Worm (Caenorhabditis elegans): ENCODE measurements around the gene C28H8.7.

The C28H8.7 gene

DNA sequence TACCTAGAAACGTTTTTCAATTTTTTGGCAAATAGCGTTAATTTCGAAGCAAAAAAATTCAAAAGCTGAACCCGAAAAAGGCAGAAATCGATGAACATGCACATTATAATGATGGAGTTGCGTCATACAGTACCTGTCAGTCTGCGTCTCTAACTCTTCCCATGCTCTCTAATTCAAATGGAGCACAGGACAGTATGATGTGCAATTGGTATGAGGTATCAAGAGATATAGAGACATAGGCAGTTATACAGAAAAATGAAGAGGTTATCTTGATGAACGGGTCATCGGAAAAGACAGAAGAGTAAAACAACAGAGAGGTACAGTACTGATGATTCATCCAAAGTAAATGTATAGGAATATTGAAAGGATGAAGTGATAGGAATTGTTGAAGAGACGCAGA is 13.9 kb upstream of the C28H8.7 start:
- TF ChIP-seq tbx-11 (GFP tag; IDR thresholded peaks at IDR 0.05) = no peak

DNA sequence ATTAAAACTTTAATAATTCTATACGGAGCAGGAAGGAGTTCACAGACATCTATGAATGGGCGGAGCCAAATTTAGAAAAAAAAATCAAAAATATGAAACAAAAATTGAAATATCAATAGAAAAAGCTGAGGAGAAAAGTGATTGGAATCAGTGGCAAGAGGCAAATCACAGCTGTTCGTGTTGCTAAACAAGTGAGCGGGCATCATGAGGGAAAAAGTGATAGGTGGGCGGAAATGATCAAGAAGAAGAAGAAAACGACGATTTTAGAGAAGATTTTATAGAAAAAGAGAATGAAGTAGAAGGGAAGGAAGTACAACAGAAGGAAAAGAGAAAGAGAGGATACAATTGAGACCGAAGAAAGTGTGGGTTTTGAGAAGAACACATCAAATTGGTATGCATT is 11.8 kb upstream of the C28H8.7 start:
- TF ChIP-seq scrt-1 (GFP tag; IDR thresholded peaks at IDR 0.05) = no peak
- no peak for TF ChIP-seq hnd-1 (tag; optimal IDR thresholded peaks at IDR 0.05)
- TF ChIP-seq ceh-13 (GFP tag; optimal IDR thresholded peaks at IDR 0.05) = no peak
- no peak for TF ChIP-seq tbx-37 (GFP tag; conservative IDR thresholded peaks at IDR 0.05)
- no peak for TF ChIP-seq sea-1 (GFP tag; conservative IDR thresholded peaks at IDR 0.05)
- no peak for TF ChIP-seq tra-4 (tag; optimal IDR thresholded peaks at IDR 0.05)
- no peak for TF ChIP-seq hmbx-1 (tag; optimal IDR thresholded peaks at IDR 0.05)

DNA sequence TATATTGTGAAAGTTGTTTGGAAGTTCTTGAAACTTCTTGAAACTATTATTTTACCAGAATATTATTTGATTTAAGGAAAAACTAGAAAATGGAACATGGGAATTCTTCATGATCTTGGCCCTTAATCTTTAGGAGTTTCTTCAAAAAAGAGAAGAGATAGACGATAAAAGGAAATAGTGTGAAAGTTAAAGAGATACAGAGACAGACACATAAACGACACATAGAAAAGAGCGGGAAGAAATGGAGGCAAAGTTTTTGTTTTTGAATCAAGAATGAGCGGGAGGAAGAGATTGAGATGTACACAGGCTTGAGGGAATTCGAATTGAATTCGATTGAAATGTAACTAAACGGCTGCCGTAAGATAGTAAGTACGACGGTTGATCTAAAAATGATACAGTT is 10.7 kb upstream of the C28H8.7 start:
- TF ChIP-seq B0310.2 (tag; optimal IDR thresholded peaks at IDR 0.05) (no peak), aly-1 (tag; optimal IDR thresholded peaks at IDR 0.05) (no peak), hmbx-1 (tag; optimal IDR thresholded peaks at IDR 0.05) (no peak)

DNA sequence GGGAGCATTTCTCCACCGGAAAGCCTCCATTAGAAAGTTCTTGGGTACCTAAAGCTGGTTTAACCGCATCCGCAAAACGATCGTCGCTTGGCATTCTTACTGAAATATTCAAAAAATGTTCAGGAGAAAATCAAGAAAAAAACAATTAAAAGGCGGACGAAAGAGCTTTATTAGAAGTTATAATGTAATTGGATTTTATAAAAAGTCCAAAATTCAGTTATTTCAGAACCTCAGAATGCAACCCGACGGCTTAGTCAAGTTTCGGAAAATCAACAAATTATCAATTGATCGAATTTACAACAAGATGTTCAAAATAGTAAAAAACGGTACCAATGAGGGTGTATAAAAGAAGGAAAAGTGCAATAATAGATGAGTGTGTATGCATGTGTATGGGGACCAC is 9.1 kb upstream of the C28H8.7 start, which contains the start of gene pxl-1:
Gene pxl-1, minus strand, starts transcription at position 101 of the 400 bp plus-strand sequence.
- TF ChIP-seq ama-1 (optimal IDR thresholded peaks at IDR 0.05) (no peak), pes-1 (GFP tag; IDR thresholded peaks at IDR 0.05) (no peak), ceh-36 (tag; optimal IDR thresholded peaks at IDR 0.05) (no peak), hmbx-1 (tag; optimal IDR thresholded peaks at IDR 0.05) (no peak), hnd-1 (tag; optimal IDR thresholded peaks at IDR 0.05) (no peak), aly-1 (tag; optimal IDR thresholded peaks at IDR 0.05) (no peak), tbx-37 (GFP tag; conservative IDR thresholded peaks at IDR 0.05) (no peak), ets-7 (tag; optimal IDR thresholded peaks at IDR 0.05) (no peak), F13C5.2 (tag; optimal IDR thresholded peaks at IDR 0.05) (no peak), scrt-1 (GFP tag; IDR thresholded peaks at IDR 0.05) (no peak), tra-4 (tag; optimal IDR thresholded peaks at IDR 0.05) (no peak), B0310.2 (tag; optimal IDR thresholded peaks at IDR 0.05) (no peak), ceh-13 (GFP tag; optimal IDR thresholded peaks at IDR 0.05) (no peak), flt-1 (GFP tag; IDR thresholded peaks at IDR 0.05) (no peak), hmg-4 (GFP tag; optimal IDR thresholded peaks at IDR 0.05) (no peak), tbx-11 (GFP tag; IDR thresholded peaks at IDR 0.05) (no peak), sea-1 (GFP tag; conservative IDR thresholded peaks at IDR 0.05) (no peak)

DNA sequence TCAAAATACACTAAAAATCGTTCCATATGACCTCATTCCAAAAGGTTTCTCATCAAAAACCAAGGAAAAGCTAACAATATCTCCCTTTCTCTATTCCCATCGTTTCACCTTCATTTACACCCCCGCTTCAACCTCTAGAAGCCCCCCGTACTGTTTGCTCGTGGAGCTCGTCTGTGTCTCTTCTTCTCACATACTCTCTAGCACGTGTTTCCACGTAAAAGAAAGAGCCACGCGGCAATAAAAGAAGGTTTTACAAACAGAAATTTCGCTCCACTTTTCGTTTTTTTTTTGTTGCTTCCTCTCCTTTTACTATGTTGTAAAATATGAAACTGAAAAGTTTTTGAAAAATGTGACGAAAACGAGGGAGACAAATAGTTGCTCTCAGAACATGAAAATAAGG is 6.1 kb upstream of the C28H8.7 start:
- TF ChIP-seq tbx-11 (GFP tag; IDR thresholded peaks at IDR 0.05) = no peak
- TF ChIP-seq hmbx-1 (tag; optimal IDR thresholded peaks at IDR 0.05) = no peak
- no peak for TF ChIP-seq flt-1 (GFP tag; IDR thresholded peaks at IDR 0.05)
- TF ChIP-seq sea-1 (GFP tag; conservative IDR thresholded peaks at IDR 0.05) = no peak
- no peak for TF ChIP-seq ets-7 (tag; optimal IDR thresholded peaks at IDR 0.05)
- TF ChIP-seq hnd-1 (tag; optimal IDR thresholded peaks at IDR 0.05) = no peak
- TF ChIP-seq ama-1 (optimal IDR thresholded peaks at IDR 0.05) = no peak
- no peak for TF ChIP-seq hmg-4 (GFP tag; optimal IDR thresholded peaks at IDR 0.05)
- TF ChIP-seq ceh-36 (tag; optimal IDR thresholded peaks at IDR 0.05) = no peak
- TF ChIP-seq pes-1 (GFP tag; IDR thresholded peaks at IDR 0.05) = no peak

DNA sequence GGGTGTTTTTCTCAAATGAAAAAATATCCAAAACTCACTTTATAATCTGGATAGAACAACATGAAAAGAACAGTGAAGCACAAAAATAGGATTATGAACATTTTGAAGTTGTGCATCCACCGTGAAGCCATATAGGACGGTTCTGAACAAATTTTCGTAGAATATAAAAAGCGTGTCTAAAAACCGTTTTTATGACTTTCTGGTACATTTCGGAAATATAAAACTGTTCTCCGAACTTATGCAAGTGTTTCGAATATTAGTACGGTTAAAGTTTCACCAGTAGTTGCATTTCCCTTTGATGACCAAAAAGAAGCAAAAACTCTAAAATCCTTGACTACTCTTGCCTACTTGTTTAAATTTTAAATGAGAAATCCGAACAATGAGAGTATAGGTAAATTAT is 1.9 kb upstream of the C28H8.7 start, which contains the start of gene C28H8.8:
Gene C28H8.8, minus strand, starts transcription at position 101 of the 400 bp plus-strand sequence.
- TF ChIP-seq hnd-1 (tag; optimal IDR thresholded peaks at IDR 0.05) (no peak), hmbx-1 (tag; optimal IDR thresholded peaks at IDR 0.05) (no peak), tbx-37 (GFP tag; conservative IDR thresholded peaks at IDR 0.05) (no peak), ceh-13 (GFP tag; optimal IDR thresholded peaks at IDR 0.05) (no peak), pes-1 (GFP tag; IDR thresholded peaks at IDR 0.05) (no peak), tra-4 (tag; optimal IDR thresholded peaks at IDR 0.05) (no peak), B0310.2 (tag; optimal IDR thresholded peaks at IDR 0.05) (no peak), flt-1 (GFP tag; IDR thresholded peaks at IDR 0.05) (no peak), aly-1 (tag; optimal IDR thresholded peaks at IDR 0.05) (no peak)

DNA sequence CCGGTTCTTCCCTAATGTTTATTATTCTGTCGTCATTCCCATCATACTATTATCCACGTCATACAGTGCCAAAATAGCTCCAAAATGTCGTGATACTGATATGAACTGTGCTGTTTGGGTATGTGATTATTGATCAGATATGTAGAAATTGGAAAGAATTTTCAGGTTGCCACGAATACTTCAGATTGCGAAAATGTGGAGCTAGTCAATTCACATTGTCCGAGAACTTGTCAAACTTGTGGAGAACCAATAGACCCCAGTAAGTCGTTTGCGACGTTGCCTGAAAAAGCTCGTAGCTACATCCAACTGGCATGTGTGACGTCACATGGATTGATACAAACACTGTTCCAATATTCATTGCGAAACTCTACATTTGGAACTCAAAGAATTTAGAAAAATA is 2.3 kb downstream of the C28H8.7 start:
- TF ChIP-seq hmg-4 (GFP tag; optimal IDR thresholded peaks at IDR 0.05) = no peak
- no peak for TF ChIP-seq ceh-13 (GFP tag; optimal IDR thresholded peaks at IDR 0.05)
- no peak for TF ChIP-seq ets-7 (tag; optimal IDR thresholded peaks at IDR 0.05)
- no peak for TF ChIP-seq hmbx-1 (tag; optimal IDR thresholded peaks at IDR 0.05)
- TF ChIP-seq sea-1 (GFP tag; conservative IDR thresholded peaks at IDR 0.05) = no peak
- TF ChIP-seq ceh-36 (tag; optimal IDR thresholded peaks at IDR 0.05) = no peak
- TF ChIP-seq hnd-1 (tag; optimal IDR thresholded peaks at IDR 0.05) = no peak
- no peak for TF ChIP-seq flt-1 (GFP tag; IDR thresholded peaks at IDR 0.05)
- TF ChIP-seq tra-4 (tag; optimal IDR thresholded peaks at IDR 0.05) = no peak
- TF ChIP-seq scrt-1 (GFP tag; IDR thresholded peaks at IDR 0.05) = no peak
- no peak for TF ChIP-seq tbx-37 (GFP tag; conservative IDR thresholded peaks at IDR 0.05)
- TF ChIP-seq F13C5.2 (tag; optimal IDR thresholded peaks at IDR 0.05) = no peak
- no peak for TF ChIP-seq aly-1 (tag; optimal IDR thresholded peaks at IDR 0.05)
- TF ChIP-seq tbx-11 (GFP tag; IDR thresholded peaks at IDR 0.05) = no peak
- no peak for TF ChIP-seq B0310.2 (tag; optimal IDR thresholded peaks at IDR 0.05)

DNA sequence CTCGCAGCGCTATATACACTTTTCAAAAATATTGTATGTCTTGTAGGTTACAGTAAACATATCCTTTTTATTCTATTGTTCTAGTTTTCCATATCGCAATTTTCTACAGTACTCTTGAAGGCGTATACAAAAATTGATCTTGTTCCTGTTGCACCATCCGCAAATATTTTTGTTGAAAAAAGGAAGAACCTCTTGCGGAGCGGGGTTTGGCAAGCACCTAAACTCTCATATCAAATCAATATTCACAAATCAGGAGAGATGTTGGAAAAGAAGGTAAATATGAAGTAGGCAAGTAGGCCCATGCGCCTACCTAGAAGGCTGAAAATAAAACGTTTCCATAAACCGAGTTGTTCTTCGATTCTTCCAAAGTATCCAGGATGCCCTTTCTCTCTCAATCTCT is 2.8 kb downstream of the C28H8.7 start, which contains the start of gene C28H8.5:
Gene C28H8.5, plus strand, starts transcription at position 301 of the 400 bp plus-strand sequence.
- TF ChIP-seq tra-4 (tag; optimal IDR thresholded peaks at IDR 0.05) (no peak), flt-1 (GFP tag; IDR thresholded peaks at IDR 0.05) (no peak), tbx-37 (GFP tag; conservative IDR thresholded peaks at IDR 0.05) (no peak), tbx-11 (GFP tag; IDR thresholded peaks at IDR 0.05) (no peak), ceh-36 (tag; optimal IDR thresholded peaks at IDR 0.05) (no peak), hmbx-1 (tag; optimal IDR thresholded peaks at IDR 0.05) (no peak), hmg-4 (GFP tag; optimal IDR thresholded peaks at IDR 0.05) (no peak), ceh-13 (GFP tag; optimal IDR thresholded peaks at IDR 0.05) (no peak), ets-7 (tag; optimal IDR thresholded peaks at IDR 0.05) (no peak), scrt-1 (GFP tag; IDR thresholded peaks at IDR 0.05) (no peak), ama-1 (optimal IDR thresholded peaks at IDR 0.05) (no peak), pes-1 (GFP tag; IDR thresholded peaks at IDR 0.05) (no peak), sea-1 (GFP tag; conservative IDR thresholded peaks at IDR 0.05) (no peak), aly-1 (tag; optimal IDR thresholded peaks at IDR 0.05) (no peak), hnd-1 (tag; optimal IDR thresholded peaks at IDR 0.05) (no peak), B0310.2 (tag; optimal IDR thresholded peaks at IDR 0.05) (no peak)

Measured in whole organism, early embryonic.